Fruit fly (Drosophila melanogaster): Measurements from ENCODE around the gene CG42613.
A peak's percentile ranks its signal among the peaks of the same experiment; 100 is the strongest.

Gene CG42613

DNA sequence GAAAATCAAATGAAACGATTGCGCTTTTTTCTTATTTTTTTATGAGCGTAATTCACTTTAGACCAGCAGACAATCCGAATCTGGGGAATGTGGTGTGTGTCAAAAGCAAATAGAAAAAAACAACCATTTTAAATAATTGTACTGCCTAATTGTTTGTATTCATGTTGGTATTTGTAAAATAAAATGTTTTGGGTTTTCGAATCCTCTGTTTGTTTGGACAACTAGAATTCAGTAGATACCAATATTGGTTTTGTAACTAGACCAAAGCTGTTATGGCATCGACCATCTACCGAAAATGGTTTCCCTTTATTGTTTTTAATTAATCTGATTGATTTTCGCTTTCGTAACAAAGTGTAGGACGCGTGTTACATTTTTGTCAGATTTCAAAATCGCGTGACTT is 81.9 kb downstream of the CG42613 start (continued):
- TF ChIP-seq CG4424 (GFP tag; optimal IDR thresholded peaks at IDR 0.05) (no peak), zen (tag; optimal IDR thresholded peaks at IDR 0.05) (peak; percentile 43), CG2712 (tag; optimal IDR thresholded peaks at IDR 0.05) (peak; percentile 17), dmrt11E (tag; optimal IDR thresholded peaks at IDR 0.05) (peak; percentile 23), CG1529 (GFP tag; optimal IDR thresholded peaks at IDR 0.05) (no peak), Pdp1 (GFP tag; optimal IDR thresholded peaks at IDR 0.05) (peak in 1 of 2 experiments; percentile 51), CG2202 (tag; optimal IDR thresholded peaks at IDR 0.05) (no peak), grn (GFP tag; optimal IDR thresholded peaks at IDR 0.05) (peak; percentile 1), Lim3 (GFP tag; IDR thresholded peaks at IDR 0.05) (no peak), CG33213 (GFP tag; optimal IDR thresholded peaks at IDR 0.05) (peak; percentile 41), Asciz (GFP tag; optimal IDR thresholded peaks at IDR 0.05) (peak; percentile 39), lov (optimal IDR thresholded peaks at IDR 0.05) (no peak), lov (GFP tag; IDR thresholded peaks at IDR 0.05) (no peak), CG12769 (tag; optimal IDR thresholded peaks at IDR 0.05) (peak; percentile 30), CG3281 (GFP tag; optimal IDR thresholded peaks at IDR 0.05) (peak; percentile 6), Fer3 (tag; optimal IDR thresholded peaks at IDR 0.05) (peak; percentile 47), NK7.1 (GFP tag; optimal IDR thresholded peaks at IDR 0.05) (peak; percentile 22), Rfx (GFP tag; IDR thresholded peaks at IDR 0.05) (peak; percentile 36; the same call in 1 of the 2 replicates), pzg (GFP tag; optimal IDR thresholded peaks at IDR 0.05) (no peak), CG15011 (GFP tag; optimal IDR thresholded peaks at IDR 0.05) (peak; percentile 38), wek (GFP tag; optimal IDR thresholded peaks at IDR 0.05) (no peak), CG8089 (GFP tag; optimal IDR thresholded peaks at IDR 0.05) (no peak), HHEX (GFP tag; optimal IDR thresholded peaks at IDR 0.05) (peak; percentile 32), CG4854 (GFP tag; optimal IDR thresholded peaks at IDR 0.05) (peak; percentile 10), sim (GFP tag; IDR thresholded peaks at IDR 0.05) (0 out of 2 replicates have a peak, but pooled peaks have one; percentile 38), CG3726 (GFP tag; IDR thresholded peaks at IDR 0.05) (no peak), Sin3A (optimal IDR thresholded peaks at IDR 0.05) (no peak), fd3F (GFP tag; optimal IDR thresholded peaks at IDR 0.05) (peak; percentile 60), esg (GFP tag; conservative IDR thresholded peaks at IDR 0.05) (no peak), Xrp1 (GFP tag; IDR thresholded peaks at IDR 0.05) (peak; percentile 36; the same call in 1 of the 2 replicates), bcd (GFP tag; optimal IDR thresholded peaks at IDR 0.05) (peak; percentile 2), CG18764 (GFP tag; optimal IDR thresholded peaks at IDR 0.05) (peak; percentile 33), exex (tag; optimal IDR thresholded peaks at IDR 0.05) (no peak), stwl (tag; optimal IDR thresholded peaks at IDR 0.05) (no peak), CG8290 (GFP tag; optimal IDR thresholded peaks at IDR 0.05) (no peak), CG8290 (tag; optimal IDR thresholded peaks at IDR 0.05) (peak in 1 of 2 experiments; percentile 44), CG10979 (tag; optimal IDR thresholded peaks at IDR 0.05) (no peak), ewg (GFP tag; optimal IDR thresholded peaks at IDR 0.05) (no peak), CG1603 (tag; optimal IDR thresholded peaks at IDR 0.05) (peak; percentile 15), slou (GFP tag; optimal IDR thresholded peaks at IDR 0.05) (peak; percentile 13), CG18599 (GFP tag; optimal IDR thresholded peaks at IDR 0.05) (peak; percentile 23), CG7745 (tag; optimal IDR thresholded peaks at IDR 0.05) (no peak), peb (GFP tag; IDR thresholded peaks at IDR 0.05) (peak; percentile 26; the same call in 1 of the 2 replicates), eyg (GFP tag; optimal IDR thresholded peaks at IDR 0.05) (peak; percentile 26), CG15696 (tag; optimal IDR thresholded peaks at IDR 0.05) (peak; percentile 59), CG18262 (tag; optimal IDR thresholded peaks at IDR 0.05) (peak; percentile 16), sqz (GFP tag; optimal IDR thresholded peaks at IDR 0.05) (peak; percentile 36), CG10209 (GFP tag; optimal IDR thresholded peaks at IDR 0.05) (peak; percentile 36), Jarid2 (GFP tag; optimal IDR thresholded peaks at IDR 0.05) (peak; percentile 4), lab (GFP tag; optimal IDR thresholded peaks at IDR 0.05) (peak; percentile 42)
